Fruit fly (Drosophila melanogaster) whole organism: ENCODE results near the gene CG32437.

Experiments
- CG8478 ChIP-seq: fragments of >200 bp; optimal IDR thresholded peaks from 2 replicates; lab custom pipeline; 2018; ENCODE audit warnings: inconsistent platforms
- Dll ChIP-seq: fragments of >200 bp; optimal IDR thresholded peaks from 2 replicates; lab custom pipeline; 2017
- EcR ChIP-seq, 2 experiments: fragments of >200 bp; optimal IDR thresholded peaks; 2 replicates each; lab custom pipeline; 2017; ENCODE audit warnings: missing biosample characterization in 2 of 2, missing genetic modification characterization in 2 of 2, missing genetic modification reagents in 2 of 2
- pan ChIP-seq: fragments of >200 bp; optimal IDR thresholded peaks from 2 replicates; lab custom pipeline; 2017
- psq ChIP-seq: fragments of >200 bp; optimal IDR thresholded peaks from 2 replicates; lab custom pipeline; 2017
- usp ChIP-seq: fragments of >200 bp; optimal IDR thresholded peaks from 2 replicates; lab custom pipeline; 2017; ENCODE audit warnings: missing biosample characterization, missing genetic modification characterization, mixed read lengths

- TF ChIP-seq psq (lab: Kevin White, UChicago) = no peak
- TF ChIP-seq Dll = no peak
- TF ChIP-seq CG8478 (lab: Kevin White, UChicago) = no peak
- no peak for TF ChIP-seq pan (lab: Kevin White, UChicago)
- no peak for TF ChIP-seq usp
- TF ChIP-seq EcR (GFP tag; optimal IDR thresholded peaks at IDR 0.05; lab: Kevin White, UChicago) = no peak
Observed at dm6 chr3L:21321807-21322503, 35.5 kb upstream of the CG32437 start.
